Worm (Caenorhabditis elegans): ENCODE data around the gene C35B8.3.

The C35B8.3 gene

DNA sequence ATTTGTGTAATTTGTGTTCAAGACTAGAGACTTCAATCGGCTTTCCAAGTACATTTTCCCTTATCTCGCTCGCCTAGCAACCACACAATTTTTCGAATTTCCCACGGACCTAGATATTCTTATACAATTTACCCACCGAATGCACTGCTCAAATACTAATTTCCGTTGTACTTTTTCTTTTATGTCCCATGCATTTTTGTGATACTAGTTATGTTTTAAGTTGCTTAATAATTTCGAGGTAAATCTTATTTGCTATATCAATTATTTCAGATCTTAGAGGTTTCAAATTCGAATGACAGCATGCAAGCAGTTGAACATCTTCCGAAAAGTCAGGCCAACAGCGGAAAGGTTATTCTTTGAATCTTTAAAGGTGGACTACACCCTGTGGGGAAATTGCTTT lies 45.8 kb downstream of the C35B8.3 start, which contains the start of gene F18G5.1:
TSS of gene F18G5.1 (plus strand) at position 301 of the 400 bp plus-strand sequence.
- TF ChIP-seq B0310.2 (tag; optimal IDR thresholded peaks at IDR 0.05) (no peak), aly-1 (tag; optimal IDR thresholded peaks at IDR 0.05) (no peak), sea-1 (GFP tag; conservative IDR thresholded peaks at IDR 0.05) (no peak), ceh-36 (tag; optimal IDR thresholded peaks at IDR 0.05) (no peak), tbx-37 (GFP tag; conservative IDR thresholded peaks at IDR 0.05) (no peak), flt-1 (GFP tag; IDR thresholded peaks at IDR 0.05) (no peak), pes-1 (GFP tag; IDR thresholded peaks at IDR 0.05) (no peak), hnd-1 (tag; optimal IDR thresholded peaks at IDR 0.05) (no peak), hmbx-1 (tag; optimal IDR thresholded peaks at IDR 0.05) (no peak), hmg-4 (GFP tag; optimal IDR thresholded peaks at IDR 0.05) (no peak), F13C5.2 (tag; optimal IDR thresholded peaks at IDR 0.05) (no peak), ets-7 (tag; optimal IDR thresholded peaks at IDR 0.05) (no peak), scrt-1 (GFP tag; IDR thresholded peaks at IDR 0.05) (no peak), ceh-13 (GFP tag; optimal IDR thresholded peaks at IDR 0.05) (no peak), tra-4 (tag; optimal IDR thresholded peaks at IDR 0.05) (no peak), tbx-11 (GFP tag; IDR thresholded peaks at IDR 0.05) (no peak), ama-1 (optimal IDR thresholded peaks at IDR 0.05) (no peak)

DNA sequence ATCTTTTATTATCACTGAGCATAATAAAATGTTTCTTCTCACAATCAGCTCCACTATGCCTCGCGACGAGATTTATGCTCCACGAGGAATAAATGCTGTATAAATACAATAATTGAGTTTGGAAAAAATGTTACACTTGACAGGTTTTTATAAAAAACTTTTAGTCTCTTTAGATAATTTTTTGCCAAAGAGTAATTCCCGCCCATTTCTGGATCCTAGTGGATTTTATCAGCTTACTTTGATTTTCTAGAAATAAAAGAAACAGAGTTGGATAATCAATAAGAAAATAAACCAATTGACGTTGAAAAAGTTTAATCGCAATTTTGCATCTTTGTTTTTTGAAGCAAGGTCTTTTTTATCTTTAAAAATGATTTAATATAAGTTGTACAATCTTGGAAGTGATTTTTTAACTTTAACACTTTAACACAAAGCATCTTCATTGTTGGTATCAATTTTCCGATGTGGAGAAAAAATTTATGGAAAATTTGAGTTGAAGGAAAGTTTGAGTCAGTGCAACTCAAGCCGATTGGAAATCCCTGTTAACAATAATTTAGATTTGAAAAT lies 48.0 kb downstream of the C35B8.3 start:
- TF ChIP-seq tra-4 (tag; optimal IDR thresholded peaks at IDR 0.05) (no peak), hmbx-1 (tag; optimal IDR thresholded peaks at IDR 0.05) (no peak), pes-1 (GFP tag; IDR thresholded peaks at IDR 0.05) (no peak), ceh-13 (GFP tag; optimal IDR thresholded peaks at IDR 0.05) (no peak), tbx-11 (GFP tag; IDR thresholded peaks at IDR 0.05) (no peak)

DNA sequence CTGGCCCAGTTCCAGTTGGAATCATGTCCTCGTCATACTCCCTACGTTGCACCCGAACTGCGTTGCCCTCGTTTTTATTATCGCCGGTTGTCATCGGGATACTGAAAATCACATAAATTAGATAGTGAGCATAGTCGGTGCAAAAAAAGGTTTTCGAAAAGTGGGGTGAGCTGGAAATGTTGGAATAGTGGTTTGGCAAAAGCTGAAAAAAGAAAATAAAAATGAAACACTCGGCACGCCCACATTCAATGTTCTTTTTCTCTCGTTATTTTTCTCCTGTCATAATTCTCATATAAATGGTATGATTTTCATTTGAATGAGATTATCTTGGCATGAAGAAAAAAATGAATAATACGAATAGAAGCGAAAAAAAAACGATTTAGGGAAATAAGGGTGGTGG lies 50.5 kb downstream of the C35B8.3 start, which contains the start of gene F18G5.6:
TSS of gene F18G5.6 (minus strand) at position 101 of the 400 bp plus-strand sequence.
- TF ChIP-seq hnd-1 (tag; optimal IDR thresholded peaks at IDR 0.05): no peak
- TF ChIP-seq sea-1 (GFP tag; conservative IDR thresholded peaks at IDR 0.05): no peak
- TF ChIP-seq aly-1 (tag; optimal IDR thresholded peaks at IDR 0.05): no peak
- no peak for TF ChIP-seq flt-1 (GFP tag; IDR thresholded peaks at IDR 0.05)
- no peak for TF ChIP-seq ceh-36 (tag; optimal IDR thresholded peaks at IDR 0.05)
- TF ChIP-seq hmg-4 (GFP tag; optimal IDR thresholded peaks at IDR 0.05): no peak
- TF ChIP-seq pes-1 (GFP tag; IDR thresholded peaks at IDR 0.05): no peak
- no peak for TF ChIP-seq F13C5.2 (tag; optimal IDR thresholded peaks at IDR 0.05)
- no peak for TF ChIP-seq tbx-11 (GFP tag; IDR thresholded peaks at IDR 0.05)
- TF ChIP-seq tra-4 (tag; optimal IDR thresholded peaks at IDR 0.05): no peak
- TF ChIP-seq ets-7 (tag; optimal IDR thresholded peaks at IDR 0.05): no peak

DNA sequence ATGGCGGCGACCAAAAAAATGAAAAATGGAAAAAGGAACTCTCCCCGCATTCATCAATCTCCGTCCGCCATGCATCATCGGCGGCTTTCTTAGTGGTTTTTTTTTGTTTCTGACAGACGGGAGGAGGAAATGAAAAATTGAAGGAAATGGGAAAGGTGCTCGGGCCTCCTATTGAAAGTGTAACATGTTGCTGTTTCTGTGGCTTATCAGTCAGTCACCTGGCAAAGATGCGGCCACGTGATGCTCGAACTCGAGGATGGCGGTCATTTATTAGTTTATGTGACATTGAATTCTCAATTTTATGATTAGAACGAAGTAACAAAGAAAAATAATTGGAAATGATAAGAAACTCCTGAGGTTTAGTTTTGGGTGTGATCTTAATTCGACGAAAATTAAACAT lies 50.9 kb downstream of the C35B8.3 start:
- no peak for TF ChIP-seq flt-1 (GFP tag; IDR thresholded peaks at IDR 0.05)
- TF ChIP-seq F13C5.2 (tag; optimal IDR thresholded peaks at IDR 0.05): no peak
- no peak for TF ChIP-seq tra-4 (tag; optimal IDR thresholded peaks at IDR 0.05)
- no peak for TF ChIP-seq hmbx-1 (tag; optimal IDR thresholded peaks at IDR 0.05)
- TF ChIP-seq pes-1 (GFP tag; IDR thresholded peaks at IDR 0.05): no peak
- no peak for TF ChIP-seq tbx-11 (GFP tag; IDR thresholded peaks at IDR 0.05)
- no peak for TF ChIP-seq ets-7 (tag; optimal IDR thresholded peaks at IDR 0.05)
- TF ChIP-seq ama-1 (optimal IDR thresholded peaks at IDR 0.05): no peak
- no peak for TF ChIP-seq tbx-37 (GFP tag; conservative IDR thresholded peaks at IDR 0.05)
- no peak for TF ChIP-seq scrt-1 (GFP tag; IDR thresholded peaks at IDR 0.05)
- TF ChIP-seq ceh-36 (tag; optimal IDR thresholded peaks at IDR 0.05): no peak
